Worm (Caenorhabditis elegans): ENCODE measurements around the gene B0524.6.

ce11 chrIII:1855092-1855491 lies 50.3 kb downstream of the B0524.6 start, which contains the start of gene hlh-33:
- no peak for TF ChIP-seq him-1 (tag; optimal IDR thresholded peaks at IDR 0.05)
- TF ChIP-seq W03F9.2 (tag; optimal IDR thresholded peaks at IDR 0.05) = no peak
